Worm (Caenorhabditis elegans) whole organism, young adult: ENCODE measurements around the gene lev-8.

Experiments
- B0035.1 ChIP-seq: sonication (generic microtip); optimal IDR thresholded peaks from 2 replicates; lab custom pipeline; 2016; ENCODE audit warnings: missing genetic modification characterization, mild to moderate bottlenecking, missing compliant biosample characterization, missing genotype, missing genetic modification reagents
- B0261.1 ChIP-seq: sonication (generic microtip); optimal IDR thresholded peaks from 2 replicates; lab custom pipeline; 2016; ENCODE audit warnings: mild to moderate bottlenecking, missing genetic modification characterization, moderate library complexity, missing compliant biosample characterization
- B0336.3 ChIP-seq: fragments of 200-800 bp; sonication (Bioruptor generic); IDR thresholded peaks from 2 replicates; pipeline ENCODE4 v1.3.6; 2022; ENCODE audit warnings: missing genetic modification characterization, missing compliant biosample characterization
- F10E7.11 ChIP-seq: sonication (generic microtip); optimal IDR thresholded peaks from 2 replicates; lab custom pipeline; 2017; ENCODE audit warnings: mild to moderate bottlenecking, missing genetic modification characterization, moderate library complexity, missing compliant biosample characterization
- F22D6.2 ChIP-seq: sonication (generic microtip); optimal IDR thresholded peaks from 2 replicates; lab custom pipeline; 2016; ENCODE audit warnings: mild to moderate bottlenecking, missing genetic modification characterization, missing compliant biosample characterization
- F23B12.7 ChIP-seq: sonication (generic microtip); optimal IDR thresholded peaks from 2 replicates; lab custom pipeline; 2017; ENCODE audit warnings: missing genetic modification characterization, mild to moderate bottlenecking, missing compliant biosample characterization, antibody characterized with exemption, moderate library complexity; ENCODE audit not compliant: insufficient read depth
- F33H1.4 ChIP-seq: fragments of 200-800 bp; sonication (Bioruptor generic); IDR thresholded peaks from 2 replicates; pipeline ENCODE4 v1.3.6; 2022; ENCODE audit warnings: missing genetic modification reagents, missing genetic modification characterization, missing compliant biosample characterization
- F39B2.1 ChIP-seq: fragments of 200-800 bp; sonication (Bioruptor generic); IDR thresholded peaks from 2 replicates; pipeline ENCODE4 v1.3.6; 2022; ENCODE audit warnings: missing genetic modification reagents, missing genetic modification characterization, missing compliant biosample characterization
- F52B5.7 ChIP-seq: sonication (generic microtip); optimal IDR thresholded peaks from 2 replicates; lab custom pipeline; 2016; ENCODE audit warnings: mild to moderate bottlenecking, missing genetic modification characterization, missing compliant biosample characterization
- K12H6.12 ChIP-seq: fragments of 200-800 bp; sonication (Bioruptor generic); optimal IDR thresholded peaks from 2 replicates; lab custom pipeline; 2018; ENCODE audit warnings: mild to moderate bottlenecking, missing genetic modification characterization, missing compliant biosample characterization
- T26A5.8 ChIP-seq: sonication (generic microtip); optimal IDR thresholded peaks from 2 replicates; lab custom pipeline; 2016; ENCODE audit warnings: missing genetic modification characterization, missing compliant biosample characterization
- Y53G8AR.9 ChIP-seq: fragments of 200-800 bp; sonication (Bioruptor generic); conservative IDR thresholded peaks from 2 replicates; pipeline ENCODE4 v1.3.6; 2022; ENCODE audit warnings: missing genetic modification reagents, missing genetic modification characterization, missing compliant biosample characterization
- Y56A3A.18 ChIP-seq: fragments of 200-800 bp; sonication (Bioruptor generic); IDR thresholded peaks from 2 replicates; pipeline ENCODE4 v1.3.6; 2022; ENCODE audit warnings: missing genetic modification reagents, missing genetic modification characterization, missing compliant biosample characterization
- athp-1 ChIP-seq: sonication (generic microtip); optimal IDR thresholded peaks from 2 replicates; lab custom pipeline; 2017; ENCODE audit warnings: mild to moderate bottlenecking, missing genetic modification characterization, missing compliant biosample characterization
- attf-3 ChIP-seq: fragments of 200-800 bp; sonication (Bioruptor generic); conservative IDR thresholded peaks from 2 replicates; pipeline ENCODE4 v1.3.6; 2022; ENCODE audit warnings: missing genetic modification reagents, missing genetic modification characterization, missing compliant biosample characterization
- bed-2 ChIP-seq: fragments of 200-800 bp; sonication (Bioruptor generic); IDR thresholded peaks from 2 replicates; pipeline ENCODE4 v1.3.6; 2022; ENCODE audit warnings: missing genetic modification reagents, missing genetic modification characterization, missing compliant biosample characterization
- ceh-100 ChIP-seq: fragments of 200-800 bp; sonication (Bioruptor generic); IDR thresholded peaks from 2 replicates; pipeline ENCODE4 v1.3.6; 2022; ENCODE audit warnings: missing genetic modification reagents, missing genetic modification characterization, missing compliant biosample characterization
- ceh-91 ChIP-seq: fragments of 200-800 bp; sonication (Bioruptor generic); IDR thresholded peaks from 2 replicates; pipeline ENCODE4 v1.3.6; 2022; ENCODE audit warnings: missing genetic modification reagents, missing genetic modification characterization, missing compliant biosample characterization
- die-1 ChIP-seq: sonication (generic microtip); optimal IDR thresholded peaks from 2 replicates; lab custom pipeline; 2016; ENCODE audit warnings: missing genotype, mild to moderate bottlenecking, missing genetic modification characterization, missing compliant biosample characterization
- dpff-1 ChIP-seq: sonication (generic microtip); optimal IDR thresholded peaks from 2 replicates; lab custom pipeline; 2017; ENCODE audit warnings: mild to moderate bottlenecking, missing genetic modification characterization, missing compliant biosample characterization
- dpl-1 ChIP-seq: fragments of 150-350 bp; optimal IDR thresholded peaks from 2 replicates; lab custom pipeline; 2014; ENCODE audit warnings: missing biosample characterization, missing genetic modification reagents, missing genetic modification characterization
- egrh-3 ChIP-seq: fragments of 200-800 bp; sonication (Bioruptor generic); IDR thresholded peaks from 2 replicates; pipeline ENCODE4 v1.3.6; 2022; ENCODE audit warnings: missing genetic modification reagents, missing genetic modification characterization, missing compliant biosample characterization
- hlh-12 ChIP-seq: sonication (generic microtip); optimal IDR thresholded peaks from 2 replicates; lab custom pipeline; 2016; ENCODE audit warnings: missing genetic modification characterization, missing compliant biosample characterization
- hlh-26 ChIP-seq: fragments of 200-800 bp; sonication (Bioruptor generic); conservative IDR thresholded peaks from 2 replicates; pipeline ENCODE4 v1.3.6; 2022; ENCODE audit warnings: missing genetic modification reagents, missing genetic modification characterization, missing compliant biosample characterization
- hmg-20 ChIP-seq: fragments of 200-800 bp; sonication (Bioruptor generic); IDR thresholded peaks from 2 replicates; pipeline ENCODE4 v1.3.6; 2022; ENCODE audit warnings: missing genetic modification reagents, missing genetic modification characterization, missing compliant biosample characterization
- hsf-1 ChIP-seq: fragments of 200-800 bp; sonication (Bioruptor generic); IDR thresholded peaks from 2 replicates; pipeline ENCODE4 v1.3.6; 2022; ENCODE audit warnings: missing genetic modification reagents, missing genetic modification characterization, missing compliant biosample characterization
- lin-26 ChIP-seq: fragments of 200-800 bp; sonication (Bioruptor generic); IDR thresholded peaks from 2 replicates; pipeline ENCODE4 v1.3.6; 2022; ENCODE audit warnings: missing genetic modification reagents, missing genetic modification characterization, missing compliant biosample characterization
- lsy-27 ChIP-seq: sonication (generic microtip); optimal IDR thresholded peaks from 2 replicates; lab custom pipeline; 2017; ENCODE audit warnings: missing genetic modification characterization, mild to moderate bottlenecking, missing compliant biosample characterization, antibody characterized with exemption, missing genotype, borderline replicate concordance; ENCODE audit not compliant: insufficient read depth
- nhr-179 ChIP-seq: sonication (generic microtip); optimal IDR thresholded peaks from 2 replicates; lab custom pipeline; 2016; ENCODE audit warnings: mild to moderate bottlenecking, missing genetic modification characterization, missing compliant biosample characterization
- pha-4 ChIP-seq: fragments of 150-350 bp; sonication (generic microtip); optimal IDR thresholded peaks from 2 replicates; lab custom pipeline; 2014; ENCODE audit warnings: missing biosample characterization, missing genetic modification reagents, missing genetic modification characterization
- rec-8 ChIP-seq, 2 experiments: sonication (generic microtip); optimal IDR thresholded peaks; 2 replicates each; lab custom pipeline; 2016; ENCODE audit warnings: mild to moderate bottlenecking in 2 of 2, missing genetic modification characterization in 2 of 2, missing genetic modification reagents in 2 of 2, missing genotype in 2 of 2, missing biosample characterization in 1 of 2, missing compliant biosample characterization in 1 of 2, moderate library complexity in 1 of 2
- sea-2 ChIP-seq: fragments of 200-800 bp; sonication (Bioruptor generic); IDR thresholded peaks from 2 replicates; pipeline ENCODE4 v1.3.6; 2022; ENCODE audit warnings: missing genetic modification characterization, missing compliant biosample characterization
- snpc-3.4 ChIP-seq: sonication (generic microtip); optimal IDR thresholded peaks from 2 replicates; lab custom pipeline; 2017; ENCODE audit warnings: missing genetic modification characterization, mild to moderate bottlenecking, missing compliant biosample characterization, antibody characterized with exemption, moderate library complexity, missing genotype, missing genetic modification reagents
- snpc-4 ChIP-seq, 5 experiments: fragments of 150-350 bp in 1 of 5; sonication (generic microtip) in 4 of 5; optimal IDR thresholded peaks; 2 replicates each; lab custom pipeline; 2014 to 2018; ENCODE audit warnings: missing genetic modification characterization in 5 of 5, missing biosample characterization in 3 of 5, antibody characterized with exemption in 2 of 5, mild to moderate bottlenecking in 2 of 5, missing compliant biosample characterization in 2 of 5, missing genotype in 2 of 5, moderate library complexity in 2 of 5, missing genetic modification reagents in 1 of 5
- somi-1 ChIP-seq: fragments of 200-800 bp; sonication (Bioruptor generic); optimal IDR thresholded peaks from 2 replicates; lab custom pipeline; 2018; ENCODE audit warnings: mild to moderate bottlenecking, missing genetic modification characterization, missing compliant biosample characterization
- tbp1 ChIP-seq: fragments of 200-800 bp; sonication (Bioruptor generic); optimal IDR thresholded peaks from 2 replicates; lab custom pipeline; 2018; ENCODE audit warnings: mild to moderate bottlenecking, missing genetic modification characterization, missing compliant biosample characterization
- tbx-9 ChIP-seq: sonication (generic microtip); optimal IDR thresholded peaks from 2 replicates; lab custom pipeline; 2016; ENCODE audit warnings: borderline replicate concordance, missing genetic modification characterization, inconsistent platforms, missing compliant biosample characterization
- zim-3 ChIP-seq: sonication (generic microtip); optimal IDR thresholded peaks from 2 replicates; lab custom pipeline; 2017; ENCODE audit warnings: mild to moderate bottlenecking, missing genetic modification characterization, moderate library complexity, missing compliant biosample characterization
- ztf-26 ChIP-seq: sonication (generic microtip); optimal IDR thresholded peaks from 2 replicates; lab custom pipeline; 2017; ENCODE audit warnings: missing genetic modification characterization, missing compliant biosample characterization

lev-8 gene

DNA sequence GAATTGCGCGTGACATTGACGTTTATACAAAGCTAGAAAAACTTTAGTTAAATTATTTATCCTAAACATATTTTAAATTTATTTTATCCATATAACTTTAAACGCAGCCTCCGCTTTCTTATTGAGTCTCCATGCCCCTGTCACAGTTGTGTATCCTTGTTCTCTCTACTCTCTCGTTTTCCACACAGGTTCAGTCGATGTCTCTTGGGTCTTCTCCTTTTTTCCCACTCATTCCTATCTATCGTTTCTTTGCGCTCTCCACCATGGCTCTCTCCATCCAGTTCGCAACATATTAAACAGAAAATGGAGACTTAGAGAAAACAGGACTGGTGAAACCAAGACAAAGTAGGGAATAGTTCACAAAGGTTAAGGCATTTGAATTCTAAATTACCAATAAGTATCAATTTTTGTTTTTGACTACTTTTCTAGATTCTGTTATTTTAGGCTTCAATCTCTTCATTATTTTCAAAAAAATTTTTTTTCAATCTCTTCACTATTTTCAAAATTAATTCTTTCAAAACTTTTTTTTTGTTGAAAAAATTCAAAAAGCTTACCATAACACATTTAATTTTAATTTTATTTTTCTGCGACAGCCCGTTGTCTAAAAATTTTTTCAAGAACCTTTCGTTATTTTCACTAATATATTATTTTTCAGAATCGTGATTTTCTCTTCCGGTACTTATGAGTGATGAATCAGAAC, 38.5 kb upstream of the lev-8 start, which contains the start of gene sdc-2 (continued):
- TF ChIP-seq Y53G8AR.9 = no peak
- no peak for TF ChIP-seq tbx-9 (tag; lab: Kevin White, UChicago)
- no peak for TF ChIP-seq attf-3 (GFP tag; lab: Robert Waterston, UW)
- no peak for TF ChIP-seq hmg-20 (GFP tag; lab: Robert Waterston, UW)
- TF ChIP-seq lsy-27 = no peak
- no peak for TF ChIP-seq sea-2
- no peak for TF ChIP-seq B0035.1 (tag; lab: Kevin White, UChicago)
- peak; percentile 81; the same call in 1 of the 2 replicates for TF ChIP-seq Y56A3A.18
- no peak for TF ChIP-seq die-1 (tag; lab: Kevin White, UChicago)
- no peak for TF ChIP-seq egrh-3 (GFP tag; lab: Robert Waterston, UW)
- no peak for TF ChIP-seq ceh-91 (GFP tag; lab: Robert Waterston, UW)
- TF ChIP-seq nhr-179 (tag; lab: Kevin White, UChicago) = no peak
- no peak for TF ChIP-seq dpff-1 (tag; lab: Kevin White, UChicago)
- no peak for TF ChIP-seq zim-3 (tag; lab: Kevin White, UChicago)
- no peak for TF ChIP-seq F39B2.1 (GFP tag; lab: Robert Waterston, UW)
- TF ChIP-seq T26A5.8 (tag; lab: Kevin White, UChicago) = no peak
- peak; percentile 22 for TF ChIP-seq B0261.1 (tag; lab: Kevin White, UChicago)
- no peak for TF ChIP-seq F10E7.11 (tag; lab: Kevin White, UChicago)
- TF ChIP-seq bed-2 (GFP tag; lab: Robert Waterston, UW) = no peak
- TF ChIP-seq, all 124 proteins: peak for 27

DNA sequence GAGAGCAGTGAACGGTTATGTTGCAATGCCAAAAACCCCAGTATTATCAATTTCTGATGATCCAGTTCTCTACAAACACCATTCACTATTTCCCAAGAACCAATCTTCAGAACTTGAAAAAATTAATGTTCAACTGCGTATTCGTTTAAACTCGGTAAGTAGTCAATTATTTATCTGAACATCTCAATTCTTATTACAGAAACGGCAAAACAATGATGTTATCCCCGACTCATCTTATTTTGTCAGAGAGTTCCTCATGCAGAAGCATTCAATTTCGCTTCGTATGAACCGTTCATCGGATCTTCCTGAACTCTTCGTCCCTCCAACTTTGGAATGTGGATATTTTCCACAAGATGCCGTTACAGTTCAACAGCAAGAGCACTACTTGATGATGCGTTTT, 37.0 kb upstream of the lev-8 start:
- TF ChIP-seq hsf-1 = no peak
- TF ChIP-seq hlh-26 (GFP tag; lab: Robert Waterston, UW) = no peak
- TF ChIP-seq Y53G8AR.9 = no peak

DNA sequence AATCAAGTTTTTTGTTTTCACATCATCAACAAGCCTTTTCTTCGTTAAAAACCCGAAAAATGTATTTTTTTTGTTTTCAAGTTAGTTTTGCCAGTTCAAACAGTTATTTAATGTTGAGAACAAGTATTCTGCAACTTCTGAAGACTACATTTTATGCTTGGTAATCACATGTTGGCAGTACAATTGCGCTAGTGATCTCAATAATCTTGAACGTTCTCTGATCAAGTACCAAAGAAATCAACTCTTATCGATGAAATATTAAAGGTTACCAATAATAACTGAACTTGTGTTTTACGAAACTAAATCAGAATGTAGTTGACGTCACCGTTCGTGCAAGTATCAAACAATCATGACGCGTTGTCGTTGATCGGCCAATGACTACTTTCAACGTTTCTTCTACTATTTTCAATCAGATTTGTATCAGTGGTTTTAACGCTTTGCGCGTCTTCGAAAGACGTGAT, 27.1 kb upstream of the lev-8 start, which contains the start of gene C35C5.8:
Gene C35C5.8 (plus strand): TSS at position 51 of the 461 bp plus-strand sequence.
- TF ChIP-seq ceh-100 (GFP tag; lab: Robert Waterston, UW) = no peak
- TF ChIP-seq athp-1 (tag; lab: Kevin White, UChicago) = no peak
- no peak for TF ChIP-seq die-1 (tag; lab: Kevin White, UChicago)
- peak; percentile 1 for TF ChIP-seq ztf-26 (tag; lab: Kevin White, UChicago)
- no peak for TF ChIP-seq snpc-4 (GFP tag; optimal IDR thresholded peaks at IDR 0.05; lab: Kevin White, UChicago)
- TF ChIP-seq snpc-4 (tag; optimal IDR thresholded peaks at IDR 0.05; lab: Kevin White, UChicago) = no peak
- no peak for TF ChIP-seq zim-3 (tag; lab: Kevin White, UChicago)
- TF ChIP-seq, all 124 proteins: peak for 1

DNA sequence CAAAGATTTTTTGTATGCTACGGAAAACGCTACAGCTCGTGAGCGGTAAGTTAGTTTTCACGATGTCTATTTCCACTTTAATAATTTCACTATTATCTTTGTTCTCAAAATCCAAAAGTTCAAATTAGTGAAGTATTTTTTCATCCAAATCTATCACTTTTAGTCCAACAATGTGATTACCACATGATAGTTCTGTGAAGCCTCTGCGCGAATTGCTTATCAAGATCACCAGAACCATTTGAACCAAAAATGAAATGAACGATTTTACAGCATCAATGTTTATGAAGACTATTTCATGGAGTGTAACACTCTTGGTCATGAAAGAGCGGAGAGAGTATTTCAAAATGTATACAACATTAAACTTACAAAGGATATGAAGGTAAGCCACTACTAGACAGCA, 26.3 kb upstream of the lev-8 start:
- TF ChIP-seq hlh-12 (tag; lab: Kevin White, UChicago) = no peak
- no peak for TF ChIP-seq somi-1 (GFP tag; lab: Kevin White, UChicago)
- TF ChIP-seq F33H1.4 (GFP tag; lab: Robert Waterston, UW) = no peak
- no peak for TF ChIP-seq tbp1
- TF ChIP-seq F22D6.2 (tag; lab: Kevin White, UChicago) = no peak
- no peak for TF ChIP-seq F23B12.7 (tag; lab: Kevin White, UChicago)
- TF ChIP-seq pha-4 (tag; lab: Kevin White, UChicago) = no peak
- TF ChIP-seq K12H6.12 = no peak
- TF ChIP-seq B0261.1 (tag; lab: Kevin White, UChicago) = no peak
- TF ChIP-seq rec-8 (tag; optimal IDR thresholded peaks at IDR 0.05; lab: Kevin White, UChicago) = no peak
- no peak for TF ChIP-seq F52B5.7 (tag; lab: Kevin White, UChicago)
- no peak for TF ChIP-seq snpc-3.4
- no peak for TF ChIP-seq dpl-1 (GFP tag; lab: Kevin White, UChicago)
- no peak for TF ChIP-seq hlh-26 (GFP tag; lab: Robert Waterston, UW)
- no peak for TF ChIP-seq lin-26 (GFP tag; lab: Robert Waterston, UW)
- no peak for TF ChIP-seq B0336.3 (GFP tag; lab: Robert Waterston, UW)
- TF ChIP-seq, all 124 proteins: peak for 0
